Fruit fly (Drosophila melanogaster) whole organism, wandering third instar larva: Measurements from ENCODE around the gene CG8042.

Source experiments
- Abd-B ChIP-seq: fragments of >200 bp; optimal IDR thresholded peaks from 2 replicates; lab custom pipeline; 2017; ENCODE audit warnings: missing biosample characterization, missing genetic modification characterization
- CG9705 ChIP-seq: fragments of 200-800 bp; sonication (Bioruptor generic); optimal IDR thresholded peaks from 2 replicates; lab custom pipeline; 2018; ENCODE audit warnings: missing biosample characterization, mild to moderate bottlenecking, missing genetic modification characterization
- CrebA ChIP-seq: fragments of 200-800 bp; sonication (Bioruptor generic); optimal IDR thresholded peaks from 2 replicates; lab custom pipeline; 2016; ENCODE audit warnings: missing biosample characterization, mild to moderate bottlenecking, missing genetic modification characterization, borderline replicate concordance
- Dfd ChIP-seq: fragments of >200 bp; optimal IDR thresholded peaks from 2 replicates; lab custom pipeline; 2017; ENCODE audit warnings: missing biosample characterization, missing genetic modification characterization
- Dif ChIP-seq: fragments of 200-275, 200-300 bp; sonication (Bioruptor generic); optimal IDR thresholded peaks from 2 replicates; lab custom pipeline; 2018; ENCODE audit warnings: missing biosample characterization, missing genetic modification characterization; ENCODE audit not compliant: partially characterized antibody
- HLH106 ChIP-seq: fragments of 200-800 bp; optimal IDR thresholded peaks from 3 replicates; lab custom pipeline; 2019; ENCODE audit warnings: missing biosample characterization, mild to moderate bottlenecking, missing genetic modification characterization, moderate library complexity
- Hnf4 ChIP-seq: fragments of 200-800 bp; sonication (Bioruptor generic); optimal IDR thresholded peaks from 2 replicates; lab custom pipeline; 2016; ENCODE audit warnings: missing biosample characterization, mild to moderate bottlenecking, missing genetic modification characterization
- Hr78 ChIP-seq: fragments of >200 bp; optimal IDR thresholded peaks from 2 replicates; lab custom pipeline; 2017; ENCODE audit warnings: missing biosample characterization, missing genetic modification characterization
- Hr83 ChIP-seq: fragments of 200-300 bp; sonication (Bioruptor generic); optimal IDR thresholded peaks from 2 replicates; lab custom pipeline; 2016; ENCODE audit warnings: missing biosample characterization, mild to moderate bottlenecking, missing genetic modification characterization, moderate library complexity; ENCODE audit not compliant: poor library complexity, severe bottlenecking
- Jra ChIP-seq: sonication (Bioruptor generic); optimal IDR thresholded peaks from 2 replicates; lab custom pipeline; 2016; ENCODE audit warnings: missing biosample characterization, missing genetic modification characterization
- Mio ChIP-seq: sonication (Bioruptor generic); optimal IDR thresholded peaks from 2 replicates; lab custom pipeline; 2016; ENCODE audit warnings: missing biosample characterization, missing genetic modification characterization
- Myc ChIP-seq: fragments of >200 bp; optimal IDR thresholded peaks from 2 replicates; lab custom pipeline; 2017
- N ChIP-seq: fragments of >200 bp; optimal IDR thresholded peaks from 2 replicates; lab custom pipeline; 2018; ENCODE audit warnings: missing biosample characterization, missing external identifiers, missing genetic modification characterization
- Rel ChIP-seq, 2 experiments: fragments of 200-800 bp; sonication (Bioruptor generic) in 1 of 2; optimal IDR thresholded peaks; 2 replicates in 1 of 2; 3 replicates in 1 of 2; lab custom pipeline; 2016 to 2019; ENCODE audit warnings: mild to moderate bottlenecking in 2 of 2, missing biosample characterization in 2 of 2, missing genetic modification characterization in 2 of 2, moderate library complexity in 1 of 2
- Sp1 ChIP-seq: fragments of 200-800 bp; sonication (Bioruptor generic); optimal IDR thresholded peaks from 3 replicates; lab custom pipeline; 2019; ENCODE audit warnings: missing biosample characterization, mild to moderate bottlenecking, missing genetic modification characterization, moderate library complexity
- Vsx2 ChIP-seq: fragments of 200-300, 225-300 bp; sonication (Bioruptor generic); optimal IDR thresholded peaks from 2 replicates; lab custom pipeline; 2018; ENCODE audit warnings: missing biosample characterization, missing genetic modification characterization; ENCODE audit not compliant: partially characterized antibody
- br ChIP-seq: fragments of 200-800 bp; sonication (Bioruptor generic); optimal IDR thresholded peaks from 2 replicates; lab custom pipeline; 2016; ENCODE audit warnings: missing biosample characterization, missing genetic modification characterization
- brk ChIP-seq: fragments of 200-800 bp; sonication (Bioruptor generic); optimal IDR thresholded peaks from 2 replicates; lab custom pipeline; 2016; ENCODE audit warnings: missing biosample characterization, mild to moderate bottlenecking, missing genetic modification characterization
- dl ChIP-seq, 2 experiments: fragments of 175-275, 200-275 bp in 1 of 2; fragments of 200-275 bp in 1 of 2; sonication (Bioruptor generic); optimal IDR thresholded peaks; lab custom pipeline; 2018; ENCODE audit warnings: mild to moderate bottlenecking in 2 of 2, missing biosample characterization in 2 of 2, missing genetic modification characterization in 2 of 2, moderate library complexity in 2 of 2; ENCODE audit not compliant: partially characterized antibody in 2 of 2, insufficient read depth in 1 of 2
- dmrt93B ChIP-seq: fragments of 200-800 bp; sonication (Bioruptor generic); optimal IDR thresholded peaks from 2 replicates; lab custom pipeline; 2018; ENCODE audit warnings: missing biosample characterization, mild to moderate bottlenecking, missing genetic modification characterization
- ey ChIP-seq: fragments of 200-800 bp; sonication (Bioruptor generic); optimal IDR thresholded peaks from 2 replicates; lab custom pipeline; 2016; ENCODE audit warnings: missing biosample characterization, missing genetic modification characterization
- foxo ChIP-seq, 2 experiments: fragments of 200-800 bp; sonication (Bioruptor generic); optimal IDR thresholded peaks; 2 replicates in 1 of 2; 3 replicates in 1 of 2; lab custom pipeline; 2016 to 2017; ENCODE audit warnings: missing biosample characterization in 2 of 2, missing genetic modification characterization in 2 of 2
- h ChIP-seq: fragments of 200-800 bp; sonication (Bioruptor generic); optimal IDR thresholded peaks from 3 replicates; lab custom pipeline; 2016; ENCODE audit warnings: missing biosample characterization, mild to moderate bottlenecking, missing genetic modification characterization
- pan ChIP-seq: fragments of >200 bp; optimal IDR thresholded peaks from 2 replicates; lab custom pipeline; 2017
- psq ChIP-seq: fragments of 200-800 bp; sonication (Bioruptor generic); optimal IDR thresholded peaks from 3 replicates; lab custom pipeline; 2017; ENCODE audit warnings: missing biosample characterization, mild to moderate bottlenecking, missing genetic modification characterization, moderate library complexity
- rgr ChIP-seq: fragments of 200-800 bp; sonication (Bioruptor generic); optimal IDR thresholded peaks from 3 replicates; lab custom pipeline; 2016; ENCODE audit warnings: missing biosample characterization, mild to moderate bottlenecking, missing genetic modification characterization
- sage ChIP-seq: fragments of 200-800 bp; sonication (Bioruptor generic); optimal IDR thresholded peaks from 2 replicates; lab custom pipeline; 2016; ENCODE audit warnings: missing biosample characterization, mild to moderate bottlenecking, missing genetic modification characterization
- sv ChIP-seq: fragments of 200-800 bp; sonication (Bioruptor generic); optimal IDR thresholded peaks from 3 replicates; lab custom pipeline; 2016; ENCODE audit warnings: missing biosample characterization, missing genetic modification characterization
- tai ChIP-seq: sonication (Bioruptor generic); optimal IDR thresholded peaks from 2 replicates; lab custom pipeline; 2016; ENCODE audit warnings: missing biosample characterization, missing genetic modification characterization
- usp ChIP-seq: fragments of >200 bp; optimal IDR thresholded peaks from 2 replicates; lab custom pipeline; 2017; ENCODE audit warnings: missing biosample characterization, missing genetic modification characterization

Gene CG8042

dm6 chr3L:7958083-7958482 lies 16.7 kb downstream of the CG8042 start:
- TF ChIP-seq rgr (GFP tag; lab: Kevin White, UChicago) (no peak), Hr83 (GFP tag; lab: Kevin White, UChicago) (no peak)

dm6 chr3L:7956718-7957117 lies 18.1 kb downstream of the CG8042 start:
- TF ChIP-seq CrebA (GFP tag; lab: Kevin White, UChicago) (no peak), rgr (GFP tag; lab: Kevin White, UChicago) (no peak), CG9705 (GFP tag; lab: Kevin White, UChicago) (no peak), Abd-B (GFP tag; lab: Kevin White, UChicago) (no peak), foxo (GFP tag; optimal IDR thresholded peaks at IDR 0.05; lab: Kevin White, UChicago) (no peak), brk (GFP tag; lab: Kevin White, UChicago) (no peak), N (GFP tag; lab: Kevin White, UChicago) (no peak), Hr78 (GFP tag; lab: Kevin White, UChicago) (no peak), HLH106 (no peak), tai (GFP tag; lab: Kevin White, UChicago) (no peak), Dfd (GFP tag; lab: Kevin White, UChicago) (no peak), dl (GFP tag; optimal IDR thresholded peaks at IDR 0.05; lab: Kevin White, UChicago; ENCODE audit: insufficient read depth in 1 of 2, partially characterized antibody in 2 of 2) (no peak), Rel (GFP tag; optimal IDR thresholded peaks at IDR 0.05; lab: Kevin White, UChicago) (no peak), Rel (tag; optimal IDR thresholded peaks at IDR 0.05; lab: Kevin White, UChicago) (no peak), ey (GFP tag; lab: Kevin White, UChicago) (no peak), Vsx2 (no peak), Dif (GFP tag; lab: Kevin White, UChicago) (no peak), Mio (GFP tag; lab: Kevin White, UChicago) (no peak)
- TF ChIP-seq, all 38 proteins: peak for 0

- no peak for TF ChIP-seq N (GFP tag; lab: Kevin White, UChicago)
- TF ChIP-seq, all 38 proteins: peak for 0
Measured at dm6 chr3L:7954967-7955366, 19.8 kb downstream of the CG8042 start.

- TF ChIP-seq usp (GFP tag; lab: Kevin White, UChicago) (no peak), h (no peak)
Measured at dm6 chr3L:7953728-7954127, 21.1 kb downstream of the CG8042 start.

- TF ChIP-seq Myc (no peak), N (GFP tag; lab: Kevin White, UChicago) (no peak), foxo (GFP tag; optimal IDR thresholded peaks at IDR 0.05; lab: Kevin White, UChicago) (no peak), Hnf4 (GFP tag; lab: Kevin White, UChicago) (no peak), sv (GFP tag; lab: Kevin White, UChicago) (no peak)
Measured at dm6 chr3L:7952978-7953377, 21.8 kb downstream of the CG8042 start.

- no peak for TF ChIP-seq psq (GFP tag; lab: Kevin White, UChicago)
- TF ChIP-seq Rel (GFP tag; optimal IDR thresholded peaks at IDR 0.05; lab: Kevin White, UChicago) = no peak
- no peak for TF ChIP-seq Rel (tag; optimal IDR thresholded peaks at IDR 0.05; lab: Kevin White, UChicago)
- no peak for TF ChIP-seq Jra (GFP tag; lab: Kevin White, UChicago)
- TF ChIP-seq br (GFP tag; lab: Kevin White, UChicago) = no peak
- TF ChIP-seq Vsx2 = no peak
- no peak for TF ChIP-seq Abd-B (GFP tag; lab: Kevin White, UChicago)
- no peak for TF ChIP-seq Myc
- no peak for TF ChIP-seq Dfd (GFP tag; lab: Kevin White, UChicago)
- no peak for TF ChIP-seq Hnf4 (GFP tag; lab: Kevin White, UChicago)
- TF ChIP-seq h = no peak
- no peak for TF ChIP-seq ey (GFP tag; lab: Kevin White, UChicago)
- TF ChIP-seq sage (GFP tag; lab: Kevin White, UChicago) = no peak
- no peak for TF ChIP-seq CG9705 (GFP tag; lab: Kevin White, UChicago)
Measured at dm6 chr3L:7952560-7952959, 22.2 kb downstream of the CG8042 start.

- TF ChIP-seq CG9705 (GFP tag; lab: Kevin White, UChicago) (no peak), Sp1 (GFP tag; lab: Kevin White, UChicago) (peak; percentile 26), Rel (GFP tag; optimal IDR thresholded peaks at IDR 0.05; lab: Kevin White, UChicago) (peak; percentile 24), Rel (tag; optimal IDR thresholded peaks at IDR 0.05; lab: Kevin White, UChicago) (no peak), brk (GFP tag; lab: Kevin White, UChicago) (no peak), Jra (GFP tag; lab: Kevin White, UChicago) (no peak), psq (GFP tag; lab: Kevin White, UChicago) (no peak), h (peak; percentile 52), pan (no peak), CrebA (GFP tag; lab: Kevin White, UChicago) (peak; percentile 69), Vsx2 (peak; percentile 57), tai (GFP tag; lab: Kevin White, UChicago) (no peak), dmrt93B (GFP tag; lab: Kevin White, UChicago) (no peak), br (GFP tag; lab: Kevin White, UChicago) (no peak), sv (GFP tag; lab: Kevin White, UChicago) (no peak), Mio (GFP tag; lab: Kevin White, UChicago) (no peak), foxo (GFP tag; optimal IDR thresholded peaks at IDR 0.05; lab: Kevin White, UChicago) (no peak)
Measured at dm6 chr3L:7951841-7952240, 22.9 kb downstream of the CG8042 start.
